Fruit fly (Drosophila melanogaster): Measurements from ENCODE around the gene CG14650.

CG14650 gene

DNA sequence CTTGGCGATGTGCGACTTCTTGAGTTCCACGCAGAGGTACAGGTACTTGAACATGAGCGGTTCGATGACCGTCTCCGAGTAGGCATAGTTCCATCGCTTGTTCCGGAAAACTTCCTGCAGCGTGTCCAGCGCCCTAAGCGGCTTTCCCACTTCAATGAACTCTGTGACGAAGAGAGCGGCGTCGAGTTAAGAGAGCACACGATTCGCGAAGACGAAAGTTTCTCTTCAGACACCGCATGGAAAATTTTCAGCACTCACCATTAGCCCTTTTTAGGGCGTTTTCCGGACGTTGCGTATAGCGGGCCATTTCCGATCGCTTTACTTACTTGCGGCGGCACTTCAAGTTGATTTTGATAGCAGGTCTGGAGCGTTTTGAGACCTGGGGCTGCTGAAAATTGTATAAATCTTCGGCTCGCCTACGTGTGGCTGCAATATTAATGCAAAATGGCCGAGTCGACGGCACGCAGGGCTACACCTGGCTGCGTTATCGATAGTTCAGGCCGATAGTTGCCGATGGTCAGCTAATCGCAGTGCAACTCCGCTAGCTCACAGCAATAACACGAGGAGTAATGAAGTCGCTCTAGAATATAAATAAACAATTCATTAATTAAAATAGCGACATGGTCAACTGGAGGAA lies 3.6 kb upstream of the CG14650 start, which contains the start of the genes eIF3a and CG1074 (continued):
- TF ChIP-seq Eip78C (GFP tag) (peak; percentile 87), CG11762 (GFP tag; optimal IDR thresholded peaks at IDR 0.05; ENCODE audit: insufficient read depth) (no peak), pdm3 (GFP tag; optimal IDR thresholded peaks at IDR 0.05) (no peak), Ets96B (tag; optimal IDR thresholded peaks at IDR 0.05) (peak; percentile 18), CG8319 (GFP tag; optimal IDR thresholded peaks at IDR 0.05) (no peak), CG11294 (GFP tag; IDR thresholded peaks at IDR 0.05) (no peak), CG4318 (GFP tag; optimal IDR thresholded peaks at IDR 0.05) (no peak), Hr38 (GFP tag; optimal IDR thresholded peaks at IDR 0.05) (no peak), OdsH (GFP tag; optimal IDR thresholded peaks at IDR 0.05) (no peak), net (GFP tag; optimal IDR thresholded peaks at IDR 0.05) (no peak), svp (GFP tag) (no peak), Hr4 (GFP tag; optimal IDR thresholded peaks at IDR 0.05) (no peak), dsx (GFP tag; optimal IDR thresholded peaks at IDR 0.05; ENCODE audit: poor library complexity, severe bottlenecking) (no peak), Hr39 (GFP tag; optimal IDR thresholded peaks at IDR 0.05) (no peak), Ets21C (GFP tag; optimal IDR thresholded peaks at IDR 0.05) (no peak), CG10631 (GFP tag; optimal IDR thresholded peaks at IDR 0.05) (no peak)

DNA sequence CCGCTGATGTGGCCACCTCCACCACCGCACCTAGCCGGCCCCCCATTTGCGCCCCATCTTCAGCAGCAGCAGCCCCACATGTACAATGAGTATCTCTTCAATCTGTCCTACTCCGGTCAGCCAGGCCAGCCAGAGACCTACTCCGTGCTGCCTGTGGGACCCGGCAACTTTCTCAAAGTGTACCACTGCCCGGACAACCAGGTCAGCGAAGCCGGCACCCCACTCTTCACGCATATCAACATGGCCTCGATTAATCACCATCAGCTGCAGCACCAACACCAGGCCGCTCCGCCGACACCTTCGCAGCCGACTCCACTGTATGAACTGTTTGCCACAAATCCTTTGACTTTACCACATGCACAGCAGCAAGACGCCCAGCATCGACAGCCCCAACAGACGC lies 630 bp downstream of the CG14650 start:
- TF ChIP-seq CG3919 (GFP tag; optimal IDR thresholded peaks at IDR 0.05) (no peak), cyc (GFP tag; optimal IDR thresholded peaks at IDR 0.05) (no peak), CG6808 (GFP tag; optimal IDR thresholded peaks at IDR 0.05) (no peak)

DNA sequence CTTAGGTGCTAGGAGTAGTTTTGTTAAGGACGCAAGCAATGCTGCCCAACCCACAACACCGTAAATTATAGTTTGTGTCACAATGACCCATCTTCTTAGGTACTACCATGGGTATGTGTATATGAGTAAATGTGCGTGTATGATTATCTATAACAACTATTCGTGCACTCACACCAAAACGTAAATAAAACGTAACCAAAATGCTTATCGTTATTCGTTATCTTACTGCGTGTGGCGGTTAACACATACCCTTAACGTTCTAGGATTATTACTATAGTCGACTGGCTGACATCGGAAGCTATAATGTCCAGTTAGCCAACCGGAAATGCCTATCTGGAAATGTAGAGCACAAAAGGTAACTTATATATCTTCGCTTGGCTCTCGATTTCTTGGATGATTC lies 7.9 kb downstream of the CG14650 start:
- TF ChIP-seq CG8632 (GFP tag; optimal IDR thresholded peaks at IDR 0.05) (no peak), svp (GFP tag) (no peak), lz (GFP tag; optimal IDR thresholded peaks at IDR 0.05) (no peak), net (GFP tag; optimal IDR thresholded peaks at IDR 0.05) (no peak), CG3032 (tag; optimal IDR thresholded peaks at IDR 0.05) (no peak), CG8319 (GFP tag; optimal IDR thresholded peaks at IDR 0.05) (no peak), Hr4 (GFP tag; optimal IDR thresholded peaks at IDR 0.05) (no peak), Eip75B (GFP tag; optimal IDR thresholded peaks at IDR 0.05) (no peak), CG10669 (GFP tag; optimal IDR thresholded peaks at IDR 0.05) (no peak)

DNA sequence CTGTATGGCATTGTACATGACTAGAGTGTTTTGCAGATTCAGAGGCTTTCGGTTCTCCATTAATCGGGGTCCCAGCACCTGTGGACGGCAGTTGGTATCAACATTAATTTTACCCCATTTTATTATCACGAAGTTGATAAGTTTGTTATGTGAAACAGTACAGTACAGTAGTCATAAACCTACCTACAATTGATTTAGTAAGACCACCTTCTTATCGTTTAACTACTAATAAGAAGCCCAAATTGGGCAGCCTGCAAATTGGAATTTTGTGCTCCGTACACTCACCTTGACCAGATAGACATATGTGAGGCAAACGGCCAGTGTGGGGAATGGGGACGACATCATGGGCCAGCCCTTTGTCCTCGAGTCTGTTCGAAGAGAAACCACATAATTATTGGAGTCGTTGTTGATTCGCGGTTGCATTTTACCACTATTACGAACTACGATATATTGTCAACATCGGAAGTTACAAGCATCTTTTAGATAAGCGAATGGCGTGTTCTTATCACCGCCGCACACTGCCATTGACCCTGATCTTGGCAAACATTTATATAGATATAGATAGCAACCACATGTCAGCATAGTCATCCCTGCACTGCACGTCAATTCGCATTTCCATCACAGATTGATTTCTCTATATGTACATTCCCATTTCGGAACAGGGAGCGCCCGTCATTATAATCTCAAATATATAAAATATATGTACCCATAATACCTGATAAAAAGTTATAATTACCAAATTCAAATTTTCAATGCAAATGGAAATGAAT lies 9.5 kb downstream of the CG14650 start:
- TF ChIP-seq fkh (GFP tag; optimal IDR thresholded peaks at IDR 0.05), result peak; percentile 17
- no peak for TF ChIP-seq spab (GFP tag; optimal IDR thresholded peaks at IDR 0.05)
- peak; percentile 53 for TF ChIP-seq Eip78C (GFP tag)
- no peak for TF ChIP-seq ss (GFP tag; optimal IDR thresholded peaks at IDR 0.05)

DNA sequence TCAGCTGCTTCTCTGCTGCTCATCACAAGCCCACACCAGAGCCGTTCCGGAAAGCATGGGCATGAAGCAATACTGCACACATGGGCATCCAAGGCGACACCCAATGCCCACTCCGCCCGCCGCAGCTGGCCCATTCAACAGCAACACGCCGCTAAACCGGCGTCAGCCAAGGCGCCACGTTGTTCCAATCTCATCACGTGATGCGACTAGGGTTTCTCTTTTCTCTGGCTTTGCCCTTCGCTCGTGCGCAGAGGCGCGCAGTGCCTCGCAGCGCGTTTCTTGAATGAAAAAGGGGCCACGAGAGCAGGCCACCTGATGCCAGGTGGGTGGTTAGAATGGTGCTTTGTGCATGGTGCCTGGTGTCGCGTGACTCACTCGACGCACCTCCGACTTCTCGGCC lies 12.1 kb downstream of the CG14650 start:
- TF ChIP-seq svp (GFP tag) (peak; percentile 0), pdm3 (GFP tag; optimal IDR thresholded peaks at IDR 0.05) (no peak), CG8632 (GFP tag; optimal IDR thresholded peaks at IDR 0.05) (no peak), ss (GFP tag; optimal IDR thresholded peaks at IDR 0.05) (peak in 1 of 2 experiments; percentile 17), CG10669 (GFP tag; optimal IDR thresholded peaks at IDR 0.05) (no peak), cyc (GFP tag; optimal IDR thresholded peaks at IDR 0.05) (no peak), Hr4 (GFP tag; optimal IDR thresholded peaks at IDR 0.05) (no peak), Hr39 (GFP tag; optimal IDR thresholded peaks at IDR 0.05) (no peak), CG6854 (GFP tag; optimal IDR thresholded peaks at IDR 0.05) (no peak), CG8319 (GFP tag; optimal IDR thresholded peaks at IDR 0.05) (no peak)

DNA sequence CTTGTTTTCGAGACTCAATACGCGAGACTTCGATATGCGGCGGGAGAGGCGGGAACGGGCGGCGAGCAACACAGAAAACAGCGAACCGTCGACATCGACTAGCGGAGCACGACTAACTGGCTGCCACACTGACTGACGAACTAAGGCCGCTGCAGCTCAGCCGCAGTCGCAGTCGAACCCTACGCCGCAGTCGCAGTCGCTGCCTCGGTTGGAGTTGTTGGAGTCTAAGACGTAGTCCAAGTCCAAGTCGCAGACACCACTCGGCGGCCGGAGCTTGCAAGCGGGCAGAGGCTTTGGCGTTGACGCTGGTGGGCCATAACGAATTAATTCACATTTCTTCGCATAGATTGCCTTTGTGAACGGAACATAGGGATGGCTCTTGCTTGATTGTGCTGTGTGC lies 13.5 kb downstream of the CG14650 start:
- TF ChIP-seq CG1621 (tag; optimal IDR thresholded peaks at IDR 0.05), result peak; percentile 31
- 0 out of 3 replicates have a peak, but pooled peaks have one; percentile 21 for TF ChIP-seq CG8119 (GFP tag; IDR thresholded peaks at IDR 0.05)
- peak; percentile 29; the same call in 1 of the 3 replicates for TF ChIP-seq eg (GFP tag; IDR thresholded peaks at IDR 0.05)
- TF ChIP-seq Ets96B (tag; optimal IDR thresholded peaks at IDR 0.05), result no peak
- peak; percentile 34 for TF ChIP-seq Eip78C (GFP tag)
- 0 out of 2 replicates have a peak, but pooled peaks have one; percentile 21 for TF ChIP-seq CG15336 (GFP tag; IDR thresholded peaks at IDR 0.05)
